Worm (Caenorhabditis elegans) whole organism, early embryonic: ENCODE results near the gene C32D5.7.

Source experiments
- ceh-13 ChIP-seq: fragments of 200-800 bp; sonication (Bioruptor generic); optimal IDR thresholded peaks from 2 replicates; lab custom pipeline; 2018; ENCODE audit warnings: mild to moderate bottlenecking, missing genetic modification characterization, missing compliant biosample characterization
- ceh-36 ChIP-seq: sonication (generic microtip); optimal IDR thresholded peaks from 2 replicates; lab custom pipeline; 2016; ENCODE audit warnings: missing genetic modification characterization, inconsistent platforms, missing compliant biosample characterization
- flt-1 ChIP-seq: fragments of 200-800 bp; sonication (Bioruptor generic); IDR thresholded peaks from 2 replicates; pipeline ENCODE4 v1.3.6; 2022; ENCODE audit warnings: missing genetic modification characterization, missing compliant biosample characterization
- hmbx-1 ChIP-seq: sonication (generic microtip); optimal IDR thresholded peaks from 2 replicates; lab custom pipeline; 2016; ENCODE audit warnings: mild to moderate bottlenecking, missing genetic modification characterization, missing compliant biosample characterization
- hmg-4 ChIP-seq: fragments of 200-800 bp; sonication (Bioruptor generic); optimal IDR thresholded peaks from 2 replicates; lab custom pipeline; 2018; ENCODE audit warnings: mild to moderate bottlenecking, missing genetic modification characterization, missing compliant biosample characterization
- tbx-37 ChIP-seq: fragments of 200-800 bp; sonication (Bioruptor generic); conservative IDR thresholded peaks from 2 replicates; pipeline ENCODE4 v1.3.6; 2022; ENCODE audit warnings: missing genetic modification reagents, missing genetic modification characterization, missing compliant biosample characterization

DNA sequence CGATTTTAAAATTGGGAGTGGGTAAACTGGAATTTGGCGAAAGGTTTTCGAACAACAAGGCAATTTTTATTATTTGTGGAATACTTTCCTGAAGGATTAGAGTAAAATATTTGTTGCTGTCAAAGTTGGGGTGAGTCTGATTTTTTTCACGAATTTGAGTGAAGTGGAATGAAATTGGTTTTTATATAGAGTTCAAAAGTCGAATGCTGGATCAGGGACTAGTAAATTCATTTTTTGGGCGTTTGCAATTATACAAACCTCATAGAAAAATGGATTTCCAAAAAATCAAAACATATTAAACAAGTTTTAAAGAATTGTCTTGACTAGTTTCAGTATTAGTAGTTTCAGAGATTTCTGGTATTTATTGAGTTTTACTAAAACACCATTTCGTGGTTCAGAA lies at the start of gene C32D5.7:
- no peak for TF ChIP-seq ceh-36 (tag; lab: Kevin White, UChicago)
- TF ChIP-seq ceh-13: no peak
- no peak for TF ChIP-seq hmbx-1 (tag; lab: Kevin White, UChicago)
- no peak for TF ChIP-seq tbx-37 (GFP tag; lab: Robert Waterston, UW)
- no peak for TF ChIP-seq flt-1 (GFP tag; lab: Robert Waterston, UW)
- no peak for TF ChIP-seq hmg-4 (GFP tag; lab: Kevin White, UChicago)
